Fruit fly (Drosophila melanogaster) ovary, adult (tissue): ENCODE data around the gene CG8927.

Source experiments
- CG17801 ChIP-seq: fragments of 200-800 bp; optimal IDR thresholded peaks from 2 replicates; lab custom pipeline; 2019; ENCODE audit warnings: missing biosample characterization, mild to moderate bottlenecking, missing genetic modification characterization, moderate library complexity; ENCODE audit not compliant: partially characterized antibody

CG8927 gene

DNA sequence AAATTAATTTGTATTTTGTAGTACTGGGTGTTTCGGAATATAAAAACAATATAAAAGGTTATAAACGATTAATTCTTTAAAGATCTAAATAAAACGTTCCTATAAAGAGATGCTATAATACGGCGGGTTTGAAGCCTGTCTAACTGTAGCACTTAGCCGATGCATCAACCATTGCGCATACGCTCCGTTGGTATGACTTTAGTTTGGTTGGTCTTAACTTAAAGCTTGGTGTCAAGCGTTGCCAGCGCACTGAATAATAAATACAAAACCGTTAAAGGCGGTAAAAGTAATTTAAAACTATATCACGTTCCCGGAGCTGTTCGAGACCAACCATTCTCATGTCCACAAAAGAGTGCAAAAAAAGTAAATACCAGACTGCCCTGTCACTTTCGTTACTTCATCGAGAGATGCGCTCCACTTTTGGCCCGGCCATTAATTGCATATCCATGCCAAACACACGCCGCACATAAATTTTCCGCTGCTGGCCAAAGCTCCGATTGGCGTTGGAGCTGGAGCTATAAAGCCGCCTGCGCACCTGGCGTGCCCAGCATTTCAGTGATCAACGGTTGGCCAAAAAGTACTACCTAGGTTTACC is at the start of gene CG8927:
CG8927 (plus strand) TSS at position 545 of the 595 bp plus-strand sequence.
- no peak for TF ChIP-seq CG17801 (GFP tag; lab: Kevin White, UChicago)

DNA sequence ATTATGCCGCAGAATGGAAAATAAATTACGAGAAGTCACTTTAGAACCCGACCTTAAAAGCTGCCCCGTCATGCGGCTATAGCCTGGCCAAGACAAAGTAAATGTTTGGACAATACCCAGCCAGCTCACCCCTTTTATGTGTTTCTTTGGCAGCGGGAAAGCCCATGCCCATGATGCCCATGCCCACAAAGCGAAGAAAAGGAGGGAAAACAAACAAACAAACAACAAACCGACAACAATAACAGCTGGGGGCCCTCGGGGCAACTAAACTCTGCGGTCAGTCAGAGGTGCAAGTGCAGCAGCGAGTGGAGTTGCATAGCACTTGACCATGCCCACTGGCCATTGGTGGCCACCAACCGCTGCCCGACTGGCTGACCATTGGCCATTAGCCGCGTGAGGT is 45.2 kb upstream of the CG8927 start:
- no peak for TF ChIP-seq CG17801 (GFP tag; lab: Kevin White, UChicago)

dm6 chr3R:16146632-16147453 is 34.0 kb upstream of the CG8927 start, which contains the start of the genes Mic26-27 and CG5916:
Gene Mic26-27 (minus strand): TSS chr3R:16146855.
Gene CG5916 (plus strand): TSS chr3R:16147029.
- peak; percentile 70 for TF ChIP-seq CG17801 (GFP tag; lab: Kevin White, UChicago)

DNA sequence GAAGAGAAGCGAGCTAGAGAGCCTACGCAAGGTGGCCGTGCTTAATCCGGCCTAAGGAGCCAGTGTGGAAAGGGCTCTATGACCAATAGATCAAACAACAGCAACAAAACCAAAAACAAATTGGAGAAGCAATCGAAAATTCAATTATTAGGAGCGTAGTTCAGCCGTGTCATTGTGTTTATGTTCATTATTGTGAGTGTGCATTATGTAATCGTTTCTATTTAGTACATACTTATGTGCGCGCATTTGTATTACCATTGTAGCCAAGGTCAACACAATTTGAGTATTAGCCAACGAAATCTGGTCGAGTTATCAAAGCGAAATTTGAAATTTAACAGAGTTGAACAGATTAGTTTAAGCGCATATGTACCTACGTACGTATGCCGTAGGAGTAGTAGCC is 32.1 kb upstream of the CG8927 start:
- TF ChIP-seq CG17801 (GFP tag; lab: Kevin White, UChicago): no peak

- TF ChIP-seq CG17801 (GFP tag; lab: Kevin White, UChicago): no peak
Measured at dm6 chr3R:16151239-16151860, 29.5 kb upstream of the CG8927 start, which contains the start of gene Fer2. Gene Fer2 (minus strand): TSS chr3R:16151312.

DNA sequence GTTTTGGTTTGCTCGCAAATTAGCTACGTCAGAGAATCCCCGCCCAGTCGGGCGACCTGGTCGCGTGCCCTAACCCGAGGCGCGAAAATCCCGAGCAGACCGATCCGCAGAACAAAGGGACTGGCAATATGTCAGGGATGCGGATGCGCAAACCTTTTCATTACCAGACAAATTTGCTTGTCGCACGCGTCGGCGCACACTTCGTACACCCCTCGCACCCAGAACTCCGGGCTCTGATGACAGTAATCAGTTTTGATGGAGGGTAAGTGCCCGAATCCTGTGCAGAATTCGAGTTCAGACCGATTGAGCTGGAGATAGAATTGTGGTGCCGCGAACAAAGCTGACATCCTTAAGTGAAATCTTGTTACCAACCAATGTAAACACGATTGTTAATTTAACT is 28.5 kb upstream of the CG8927 start:
- no peak for TF ChIP-seq CG17801 (GFP tag; lab: Kevin White, UChicago)

DNA sequence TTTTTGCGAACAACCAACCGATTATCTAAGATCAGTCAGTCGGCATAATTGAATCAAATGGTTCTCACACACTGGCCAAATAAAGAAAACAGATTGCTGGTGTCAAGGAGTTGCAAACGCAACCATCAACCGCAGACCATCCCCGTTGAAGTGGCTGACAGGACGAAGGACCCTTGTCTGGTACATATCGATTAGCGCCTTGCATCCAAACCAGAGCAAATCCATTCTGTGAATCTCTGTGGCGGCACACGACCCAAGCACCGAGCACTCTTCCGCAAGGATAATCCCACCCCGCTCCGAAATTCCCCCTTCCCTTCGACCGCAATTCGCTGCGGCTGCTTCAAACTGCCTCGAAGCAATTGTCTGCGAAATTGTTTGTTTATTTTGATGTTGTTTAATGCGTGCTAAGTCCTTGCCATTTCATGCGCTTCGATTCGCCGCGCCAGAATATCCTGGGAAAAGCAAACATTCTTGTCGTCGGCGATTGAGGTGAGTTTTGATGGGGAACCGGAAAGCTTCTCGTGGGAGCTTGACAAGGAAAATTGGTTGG is 27.4 kb upstream of the CG8927 start:
- TF ChIP-seq CG17801 (GFP tag; lab: Kevin White, UChicago): no peak

DNA sequence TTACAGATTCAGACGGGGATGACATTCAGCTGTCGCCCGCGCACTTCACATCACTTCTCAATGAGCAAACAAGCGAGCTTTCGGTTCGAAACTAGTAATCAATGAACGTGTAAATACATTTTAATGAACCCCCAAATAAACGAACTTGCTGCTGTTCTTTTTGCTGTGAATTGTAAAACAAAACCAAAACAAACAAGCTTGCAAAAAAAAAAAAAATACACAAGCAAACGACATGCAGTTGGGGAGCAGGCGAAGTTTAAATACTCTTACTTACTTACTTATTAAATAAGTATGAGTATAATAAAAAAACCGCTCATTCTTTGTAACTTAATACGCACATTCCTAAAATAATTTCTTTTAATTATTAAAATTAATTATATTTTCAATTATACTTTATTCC is 26.6 kb upstream of the CG8927 start:
- peak; percentile 94 for TF ChIP-seq CG17801 (GFP tag; lab: Kevin White, UChicago)

DNA sequence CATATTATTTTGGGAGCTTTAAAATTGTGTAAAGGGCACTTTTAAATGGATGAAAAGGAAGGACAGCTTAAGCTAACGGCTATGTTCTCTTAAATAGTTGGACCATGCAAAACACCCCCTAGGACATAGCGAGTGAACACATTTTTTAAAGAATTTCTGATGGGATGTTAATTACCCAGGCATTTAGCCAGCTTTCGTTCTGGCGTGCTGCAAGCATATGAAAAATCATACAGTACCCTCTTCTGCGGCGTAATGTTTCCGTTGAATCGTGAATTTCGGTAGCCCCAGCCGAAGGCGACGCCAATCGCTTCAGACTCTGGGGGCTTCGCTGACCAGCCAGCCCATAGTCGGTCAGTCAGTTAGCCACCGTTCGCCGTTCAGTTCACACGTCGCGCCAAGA is 26.1 kb upstream of the CG8927 start, which contains the start of gene CG6006:
CG6006 (plus strand) TSS at position 301 of the 400 bp plus-strand sequence.
- no peak for TF ChIP-seq CG17801 (GFP tag; lab: Kevin White, UChicago)

DNA sequence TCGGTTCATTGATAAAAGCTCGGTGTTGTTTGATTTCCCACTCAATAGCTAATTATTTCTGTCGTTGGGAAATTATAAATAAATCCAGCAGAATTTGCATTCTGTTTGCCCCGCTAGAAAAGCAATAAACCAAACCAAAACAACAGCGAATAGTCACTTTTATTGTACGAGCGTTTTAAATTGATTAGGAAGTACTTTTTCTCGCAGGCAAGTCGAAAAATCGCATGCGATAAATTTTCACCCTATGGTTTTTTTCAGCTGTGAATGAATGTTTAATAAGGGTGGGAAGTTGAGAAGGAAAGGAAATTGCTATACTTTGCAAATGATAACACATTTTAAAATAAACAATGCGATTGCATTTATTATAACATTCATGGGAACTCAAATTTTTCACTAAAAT is 24.8 kb upstream of the CG8927 start:
- no peak for TF ChIP-seq CG17801 (GFP tag; lab: Kevin White, UChicago)

dm6 chr3R:16157564-16158242 is 23.1 kb upstream of the CG8927 start:
- TF ChIP-seq CG17801 (GFP tag; lab: Kevin White, UChicago): no peak

DNA sequence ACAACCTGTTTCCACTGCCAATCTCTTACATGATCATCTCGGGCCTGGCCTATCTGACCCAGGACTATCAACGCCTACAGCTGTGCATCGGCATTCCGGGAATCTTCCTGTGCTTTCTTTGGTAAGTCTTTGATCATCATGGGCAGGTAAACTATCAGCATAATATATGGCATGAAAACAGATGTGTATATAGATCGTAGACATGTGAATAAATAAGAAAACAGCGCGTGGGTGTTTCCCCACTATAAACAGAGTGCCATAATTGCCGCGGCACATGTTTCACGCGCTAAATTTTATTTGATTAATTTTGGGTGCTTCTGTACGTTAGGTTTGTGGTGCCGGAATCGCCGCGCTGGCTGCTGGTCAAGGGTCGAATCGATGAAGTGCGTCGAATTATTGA is 12.7 kb upstream of the CG8927 start:
- no peak for TF ChIP-seq CG17801 (GFP tag; lab: Kevin White, UChicago)

DNA sequence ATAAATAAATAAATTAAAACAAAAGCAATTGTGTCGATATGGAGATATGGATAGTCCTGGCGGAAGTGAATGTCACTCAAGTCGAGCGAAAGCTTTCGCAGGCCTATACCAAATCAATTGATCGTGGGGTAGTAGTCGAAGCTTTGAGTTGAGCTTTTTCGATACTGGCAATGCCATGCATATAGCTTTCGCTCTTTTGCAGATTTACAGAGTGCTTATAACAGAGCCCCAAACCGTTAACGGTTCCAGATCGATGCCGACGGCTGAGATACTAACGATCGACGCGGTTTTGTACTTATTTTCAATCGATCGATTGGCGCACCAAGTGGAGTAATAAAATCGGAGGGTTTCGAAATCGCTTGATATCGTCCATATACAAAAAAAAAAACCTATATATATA is 9.1 kb upstream of the CG8927 start, which contains the start of gene CG8925:
CG8925 (plus strand) TSS at position 245 of the 400 bp plus-strand sequence.
- no peak for TF ChIP-seq CG17801 (GFP tag; lab: Kevin White, UChicago)

dm6 chr3R:16173500-16173899 is 7.3 kb upstream of the CG8927 start:
- no peak for TF ChIP-seq CG17801 (GFP tag; lab: Kevin White, UChicago)
